Fruit fly (Drosophila melanogaster): Measurements from ENCODE around the gene CG5921.

Gene CG5921

dm6 chrX:6032826-6033225 is 17.8 kb upstream of the CG5921 start:
- TF ChIP-seq Myc (optimal IDR thresholded peaks at IDR 0.05) (no peak), OdsH (GFP tag; optimal IDR thresholded peaks at IDR 0.05) (no peak), Vsx2 (GFP tag; optimal IDR thresholded peaks at IDR 0.05; ENCODE audit: partially characterized antibody) (no peak), CrebA (GFP tag; optimal IDR thresholded peaks at IDR 0.05; ENCODE audit: borderline replicate concordance) (no peak), Hr83 (GFP tag; optimal IDR thresholded peaks at IDR 0.05; ENCODE audit: poor library complexity, severe bottlenecking) (no peak), sage (GFP tag; optimal IDR thresholded peaks at IDR 0.05) (no peak), pan (optimal IDR thresholded peaks at IDR 0.05) (no peak), psq (GFP tag; optimal IDR thresholded peaks at IDR 0.05) (no peak), CG32264 (GFP tag; optimal IDR thresholded peaks at IDR 0.05) (no peak), Rel (GFP tag; optimal IDR thresholded peaks at IDR 0.05) (no peak), Rel (tag; optimal IDR thresholded peaks at IDR 0.05) (no peak), Hnf4 (GFP tag; optimal IDR thresholded peaks at IDR 0.05) (no peak), br (GFP tag; optimal IDR thresholded peaks at IDR 0.05) (no peak), rgr (GFP tag; optimal IDR thresholded peaks at IDR 0.05) (no peak)

DNA sequence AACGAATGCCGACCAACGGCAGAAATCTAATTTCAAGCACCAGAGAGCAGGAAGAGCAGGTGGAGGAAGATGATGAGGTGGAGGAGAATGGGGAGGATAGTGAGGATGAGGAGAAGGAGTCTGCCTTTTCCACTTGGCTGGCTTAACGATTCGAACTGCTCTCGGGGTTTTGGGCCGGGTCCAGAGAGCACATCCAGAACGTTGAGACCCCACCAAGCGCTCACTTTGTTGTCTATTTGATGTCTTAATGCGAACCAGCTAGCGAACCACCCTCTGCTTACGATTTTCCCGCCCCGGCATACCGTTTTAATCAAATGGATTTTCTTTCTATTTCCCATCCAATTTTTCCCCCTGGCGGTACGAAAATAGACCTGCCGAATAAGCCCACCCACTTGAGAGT is 15.9 kb upstream of the CG5921 start:
- TF ChIP-seq Dif (GFP tag; optimal IDR thresholded peaks at IDR 0.05; ENCODE audit: partially characterized antibody) (no peak), rgr (GFP tag; optimal IDR thresholded peaks at IDR 0.05) (no peak)

- no peak for TF ChIP-seq OdsH (GFP tag; optimal IDR thresholded peaks at IDR 0.05)
- peak; percentile 26 for TF ChIP-seq tai (GFP tag; optimal IDR thresholded peaks at IDR 0.05)
- TF ChIP-seq Jra (GFP tag; optimal IDR thresholded peaks at IDR 0.05) = no peak
- no peak for TF ChIP-seq dl (GFP tag; optimal IDR thresholded peaks at IDR 0.05; ENCODE audit: insufficient read depth in 1 of 2, partially characterized antibody in 2 of 2)
- TF ChIP-seq sv (GFP tag; optimal IDR thresholded peaks at IDR 0.05) = no peak
- TF ChIP-seq woc (GFP tag; optimal IDR thresholded peaks at IDR 0.05) = no peak
- no peak for TF ChIP-seq ey (GFP tag; optimal IDR thresholded peaks at IDR 0.05)
- TF ChIP-seq Myc (optimal IDR thresholded peaks at IDR 0.05) = peak; percentile 83
These were observed 15.3 kb upstream of the CG5921 start for dm6 chrX:6035359-6035758.

- TF ChIP-seq Jra (GFP tag; optimal IDR thresholded peaks at IDR 0.05) (peak; percentile 39), psq (GFP tag; optimal IDR thresholded peaks at IDR 0.05) (peak; percentile 17), h (GFP tag; optimal IDR thresholded peaks at IDR 0.05) (peak; percentile 35), Hr78 (GFP tag; optimal IDR thresholded peaks at IDR 0.05) (peak; percentile 63), Mio (GFP tag; optimal IDR thresholded peaks at IDR 0.05) (no peak), Hnf4 (GFP tag; optimal IDR thresholded peaks at IDR 0.05) (peak; percentile 55), rgr (GFP tag; optimal IDR thresholded peaks at IDR 0.05) (peak; percentile 26), br (GFP tag; optimal IDR thresholded peaks at IDR 0.05) (peak; percentile 32), GATAd (GFP tag; optimal IDR thresholded peaks at IDR 0.05) (peak; percentile 60), ey (GFP tag; optimal IDR thresholded peaks at IDR 0.05) (peak; percentile 4), OdsH (GFP tag; optimal IDR thresholded peaks at IDR 0.05) (peak; percentile 16), brk (GFP tag; optimal IDR thresholded peaks at IDR 0.05) (peak; percentile 52), dsf (GFP tag; optimal IDR thresholded peaks at IDR 0.05; ENCODE audit: borderline replicate concordance) (no peak), dl (GFP tag; optimal IDR thresholded peaks at IDR 0.05; ENCODE audit: insufficient read depth in 1 of 2, partially characterized antibody in 2 of 2) (no peak), usp (GFP tag; optimal IDR thresholded peaks at IDR 0.05) (no peak), tai (GFP tag; optimal IDR thresholded peaks at IDR 0.05) (peak; percentile 54), fru (GFP tag; optimal IDR thresholded peaks at IDR 0.05) (peak; percentile 57), foxo (GFP tag; optimal IDR thresholded peaks at IDR 0.05) (peak in 1 of 2 experiments; percentile 52), Rel (GFP tag; optimal IDR thresholded peaks at IDR 0.05) (no peak), Rel (tag; optimal IDR thresholded peaks at IDR 0.05) (no peak), Hr83 (GFP tag; optimal IDR thresholded peaks at IDR 0.05; ENCODE audit: poor library complexity, severe bottlenecking) (peak; percentile 60), dmrt93B (GFP tag; optimal IDR thresholded peaks at IDR 0.05) (peak; percentile 25), sv (GFP tag; optimal IDR thresholded peaks at IDR 0.05) (no peak), Dif (GFP tag; optimal IDR thresholded peaks at IDR 0.05; ENCODE audit: partially characterized antibody) (no peak), woc (GFP tag; optimal IDR thresholded peaks at IDR 0.05) (peak; percentile 72), CrebA (GFP tag; optimal IDR thresholded peaks at IDR 0.05; ENCODE audit: borderline replicate concordance) (no peak), HLH106 (tag; optimal IDR thresholded peaks at IDR 0.05) (peak; percentile 29)
These were observed 13.3 kb upstream of the CG5921 start, which contains the start of the genes rux and MCTS1 for dm6 chrX:6037180-6037946. TSS of gene rux (minus strand) at chrX:6037800. TSS of gene MCTS1 (plus strand) at chrX:6037892.

Measured in whole organism, wandering third instar larva.